Fruit fly (Drosophila melanogaster): ENCODE measurements around the gene Caf1-180.

Gene Caf1-180

dm6 chrX:8606206-8606605 is at the start of gene Caf1-180:
Caf1-180 (minus strand) TSS chrX:8606304.
- TF ChIP-seq fd96Ca (GFP tag; IDR thresholded peaks at IDR 0.05) (0 out of 3 replicates have a peak, but pooled peaks have one; percentile 11), CG17806 (tag; optimal IDR thresholded peaks at IDR 0.05) (no peak)

dm6 chrX:8655228-8655627 is 49.1 kb upstream of the Caf1-180 start:
- TF ChIP-seq Snoo (tag; optimal IDR thresholded peaks at IDR 0.05) = no peak
- no peak for TF ChIP-seq CG13204 (GFP tag; optimal IDR thresholded peaks at IDR 0.05)
- TF ChIP-seq Pif1B (GFP tag; optimal IDR thresholded peaks at IDR 0.05) = no peak
- TF ChIP-seq CG32121 (GFP tag; IDR thresholded peaks at IDR 0.05) = no peak
- TF ChIP-seq EcR (GFP tag; optimal IDR thresholded peaks at IDR 0.05) = no peak
- no peak for TF ChIP-seq CG10348 (GFP tag; IDR thresholded peaks at IDR 0.05)
- TF ChIP-seq CG8301 (tag; optimal IDR thresholded peaks at IDR 0.05) = no peak
- TF ChIP-seq Pif1A (GFP tag; optimal IDR thresholded peaks at IDR 0.05) = no peak
- TF ChIP-seq CG9948 (tag; optimal IDR thresholded peaks at IDR 0.05) = no peak
- TF ChIP-seq gl (tag; optimal IDR thresholded peaks at IDR 0.05) = no peak
- TF ChIP-seq CG34367 (tag; optimal IDR thresholded peaks at IDR 0.05) = no peak

dm6 chrX:8653955-8654589 is 48.0 kb upstream of the Caf1-180 start:
- no peak for TF ChIP-seq CG15710 (tag; optimal IDR thresholded peaks at IDR 0.05)

dm6 chrX:8650631-8651133 is 44.6 kb upstream of the Caf1-180 start, which contains the start of gene oc:
oc (minus strand) TSS chrX:8650681.
- no peak for TF ChIP-seq EcR (GFP tag; optimal IDR thresholded peaks at IDR 0.05)
- no peak for TF ChIP-seq CG10348 (GFP tag; IDR thresholded peaks at IDR 0.05)
- peak; percentile 20 for TF ChIP-seq CG9948 (tag; optimal IDR thresholded peaks at IDR 0.05)
- TF ChIP-seq CG32121 (GFP tag; IDR thresholded peaks at IDR 0.05) = peak; percentile 72
- TF ChIP-seq CG17806 (tag; optimal IDR thresholded peaks at IDR 0.05) = no peak
- peak; percentile 56 for TF ChIP-seq CG14655 (GFP tag; optimal IDR thresholded peaks at IDR 0.05)
- TF ChIP-seq gl (tag; optimal IDR thresholded peaks at IDR 0.05) = peak; percentile 60
- TF ChIP-seq rn (GFP tag; IDR thresholded peaks at IDR 0.05) = peak; percentile 45; the same call in 1 of the 2 replicates
- TF ChIP-seq Pif1A (GFP tag; optimal IDR thresholded peaks at IDR 0.05) = peak; percentile 64
- TF ChIP-seq CG15710 (tag; optimal IDR thresholded peaks at IDR 0.05) = peak; percentile 57
- peak; percentile 78 for TF ChIP-seq CG4496 (GFP tag; IDR thresholded peaks at IDR 0.05)
- peak; percentile 39 for TF ChIP-seq Pif1B (GFP tag; optimal IDR thresholded peaks at IDR 0.05)
- peak; percentile 56 for TF ChIP-seq CG34367 (tag; optimal IDR thresholded peaks at IDR 0.05)
- TF ChIP-seq Ets98B (GFP tag; IDR thresholded peaks at IDR 0.05) = no peak
- TF ChIP-seq CG13204 (GFP tag; optimal IDR thresholded peaks at IDR 0.05) = peak; percentile 66
- TF ChIP-seq fd96Ca (GFP tag; IDR thresholded peaks at IDR 0.05) = peak; percentile 64; the same call in 2 of the 3 replicates
- peak; percentile 19 for TF ChIP-seq D1 (tag; optimal IDR thresholded peaks at IDR 0.05)
- peak; percentile 17 for TF ChIP-seq CG8301 (tag; optimal IDR thresholded peaks at IDR 0.05)
- TF ChIP-seq CG12605 (GFP tag; IDR thresholded peaks at IDR 0.05) = peak; percentile 40; the same call in 1 of the 2 replicates
- peak; percentile 53 for TF ChIP-seq Snoo (tag; optimal IDR thresholded peaks at IDR 0.05)
- TF ChIP-seq CG8159 (tag; optimal IDR thresholded peaks at IDR 0.05) = peak; percentile 37

dm6 chrX:8640636-8641216 is 34.6 kb upstream of the Caf1-180 start:
- no peak for TF ChIP-seq rn (GFP tag; IDR thresholded peaks at IDR 0.05)

- TF ChIP-seq gl (tag; optimal IDR thresholded peaks at IDR 0.05) (no peak), Ets98B (GFP tag; IDR thresholded peaks at IDR 0.05) (no peak), CG17806 (tag; optimal IDR thresholded peaks at IDR 0.05) (no peak), Pif1A (GFP tag; optimal IDR thresholded peaks at IDR 0.05) (no peak), CG4496 (GFP tag; IDR thresholded peaks at IDR 0.05) (no peak), CG14655 (GFP tag; optimal IDR thresholded peaks at IDR 0.05) (no peak), rn (GFP tag; IDR thresholded peaks at IDR 0.05) (no peak), EcR (GFP tag; optimal IDR thresholded peaks at IDR 0.05) (no peak)
These were observed 30.9 kb upstream of the Caf1-180 start for dm6 chrX:8637013-8637412.

- no peak for TF ChIP-seq Ets98B (GFP tag; IDR thresholded peaks at IDR 0.05)
- no peak for TF ChIP-seq Pif1B (GFP tag; optimal IDR thresholded peaks at IDR 0.05)
- TF ChIP-seq rn (GFP tag; IDR thresholded peaks at IDR 0.05) = no peak
- TF ChIP-seq CG4496 (GFP tag; IDR thresholded peaks at IDR 0.05) = no peak
- no peak for TF ChIP-seq CG14655 (GFP tag; optimal IDR thresholded peaks at IDR 0.05)
- no peak for TF ChIP-seq Snoo (tag; optimal IDR thresholded peaks at IDR 0.05)
- no peak for TF ChIP-seq CG17806 (tag; optimal IDR thresholded peaks at IDR 0.05)
- no peak for TF ChIP-seq CG8301 (tag; optimal IDR thresholded peaks at IDR 0.05)
- TF ChIP-seq EcR (GFP tag; optimal IDR thresholded peaks at IDR 0.05) = no peak
- TF ChIP-seq CG12605 (GFP tag; IDR thresholded peaks at IDR 0.05) = no peak
- no peak for TF ChIP-seq CG8159 (tag; optimal IDR thresholded peaks at IDR 0.05)
- no peak for TF ChIP-seq gl (tag; optimal IDR thresholded peaks at IDR 0.05)
- no peak for TF ChIP-seq CG9948 (tag; optimal IDR thresholded peaks at IDR 0.05)
- TF ChIP-seq CG32121 (GFP tag; IDR thresholded peaks at IDR 0.05) = no peak
- no peak for TF ChIP-seq CG34367 (tag; optimal IDR thresholded peaks at IDR 0.05)
- TF ChIP-seq CG10348 (GFP tag; IDR thresholded peaks at IDR 0.05) = no peak
These were observed 30.2 kb upstream of the Caf1-180 start for dm6 chrX:8636114-8636929.

Measured in whole organism, pupa.